Worm (Caenorhabditis elegans) whole organism, mixed stage, embryonic: Measurements from ENCODE around the gene C01G10.1.

Experiments
- M03D4.4 ChIP-seq: sonication (generic microtip); optimal IDR thresholded peaks from 2 replicates; lab custom pipeline; 2017; ENCODE audit warnings: mild to moderate bottlenecking, missing genetic modification characterization, missing compliant biosample characterization
- bed-3 ChIP-seq: fragments of 200-800 bp; sonication (Bioruptor generic); optimal IDR thresholded peaks from 3 replicates; lab custom pipeline; 2018; ENCODE audit warnings: mild to moderate bottlenecking, missing genetic modification characterization, moderate library complexity, missing compliant biosample characterization
- blmp-1 ChIP-seq: fragments of 150-350 bp; optimal IDR thresholded peaks from 2 replicates; lab custom pipeline; 2014; ENCODE audit warnings: missing biosample characterization, missing genetic modification characterization
- ceh-39 ChIP-seq: fragments of 150-350 bp; optimal IDR thresholded peaks from 2 replicates; lab custom pipeline; 2014; ENCODE audit warnings: missing biosample characterization, missing genetic modification characterization
- ceh-43 ChIP-seq: fragments of 200-800 bp; sonication (Bioruptor generic); optimal IDR thresholded peaks from 2 replicates; lab custom pipeline; 2018; ENCODE audit warnings: mild to moderate bottlenecking, missing genetic modification characterization, moderate library complexity, missing compliant biosample characterization
- ceh-83 ChIP-seq: fragments of 200-800 bp; sonication (Bioruptor generic); optimal IDR thresholded peaks from 2 replicates; lab custom pipeline; 2018; ENCODE audit warnings: mild to moderate bottlenecking, missing genetic modification characterization, missing compliant biosample characterization
- ces-1 ChIP-seq: fragments of 150-350 bp; optimal IDR thresholded peaks from 2 replicates; lab custom pipeline; 2014; ENCODE audit warnings: missing biosample characterization, missing genetic modification reagents, missing genetic modification characterization
- cnd-1 ChIP-seq: fragments of 200-800 bp; sonication (Bioruptor generic); optimal IDR thresholded peaks from 2 replicates; lab custom pipeline; 2018; ENCODE audit warnings: mild to moderate bottlenecking, missing genetic modification characterization, missing compliant biosample characterization
- drap-1 ChIP-seq: fragments of 200-800 bp; sonication (Bioruptor generic); optimal IDR thresholded peaks from 3 replicates; lab custom pipeline; 2018; ENCODE audit warnings: mild to moderate bottlenecking, missing genetic modification characterization, missing compliant biosample characterization
- elt-1 ChIP-seq: sonication (generic microtip); optimal IDR thresholded peaks from 2 replicates; lab custom pipeline; 2017; ENCODE audit warnings: missing genetic modification characterization, mild to moderate bottlenecking, missing compliant biosample characterization, antibody characterized with exemption, moderate library complexity, borderline replicate concordance; ENCODE audit not compliant: insufficient read depth
- elt-3 ChIP-seq: fragments of 150-350 bp; optimal IDR thresholded peaks from 2 replicates; lab custom pipeline; 2014; ENCODE audit warnings: missing biosample characterization, missing genetic modification characterization
- flh-1 ChIP-seq: fragments of 200-800 bp; sonication (Bioruptor generic); optimal IDR thresholded peaks from 2 replicates; lab custom pipeline; 2018; ENCODE audit warnings: mild to moderate bottlenecking, missing genetic modification characterization, moderate library complexity, missing compliant biosample characterization
- ham-2 ChIP-seq: fragments of 200-800 bp; sonication (Bioruptor generic); optimal IDR thresholded peaks from 2 replicates; lab custom pipeline; 2018; ENCODE audit warnings: mild to moderate bottlenecking, missing genetic modification characterization, missing compliant biosample characterization
- hlh-1 ChIP-seq: fragments of 150-350 bp; optimal IDR thresholded peaks from 2 replicates; lab custom pipeline; 2014; ENCODE audit warnings: missing biosample characterization, missing genetic modification reagents, missing genetic modification characterization
- lin-13 ChIP-seq: fragments of 150-350 bp; optimal IDR thresholded peaks from 2 replicates; lab custom pipeline; 2014; ENCODE audit warnings: missing biosample characterization, missing genetic modification characterization
- lin-32 ChIP-seq: fragments of 200-800 bp; sonication (Bioruptor generic); optimal IDR thresholded peaks from 2 replicates; lab custom pipeline; 2018; ENCODE audit warnings: mild to moderate bottlenecking, missing genetic modification characterization, missing compliant biosample characterization
- lsy-2 ChIP-seq: fragments of 150-350 bp; optimal IDR thresholded peaks from 2 replicates; lab custom pipeline; 2014; ENCODE audit warnings: missing biosample characterization, missing genetic modification characterization
- mep-1 ChIP-seq: fragments of 150-350 bp; optimal IDR thresholded peaks from 2 replicates; lab custom pipeline; 2017; ENCODE audit warnings: missing biosample characterization, missing genetic modification reagents, missing genetic modification characterization, inconsistent platforms
- mls-2 ChIP-seq: sonication (generic microtip); optimal IDR thresholded peaks from 2 replicates; lab custom pipeline; 2016; ENCODE audit warnings: mild to moderate bottlenecking, missing genetic modification characterization, moderate library complexity, missing compliant biosample characterization
- nhr-12 ChIP-seq: fragments of 150-350 bp; optimal IDR thresholded peaks from 2 replicates; lab custom pipeline; 2014; ENCODE audit warnings: missing biosample characterization, missing genetic modification characterization
- nhr-2 ChIP-seq: fragments of 150-350 bp; optimal IDR thresholded peaks from 2 replicates; lab custom pipeline; 2014; ENCODE audit warnings: missing biosample characterization, missing genetic modification characterization
- nhr-237 ChIP-seq: fragments of 150-350 bp; optimal IDR thresholded peaks from 2 replicates; lab custom pipeline; 2014; ENCODE audit warnings: missing biosample characterization, missing genetic modification characterization
- nhr-28 ChIP-seq: fragments of 150-350 bp; optimal IDR thresholded peaks from 2 replicates; lab custom pipeline; 2014; ENCODE audit warnings: missing biosample characterization, missing genetic modification characterization
- nhr-76 ChIP-seq: sonication (generic microtip); optimal IDR thresholded peaks from 2 replicates; lab custom pipeline; 2017; ENCODE audit warnings: missing biosample characterization, missing genetic modification characterization
- sem-2 ChIP-seq: fragments of 200-800 bp; sonication (Bioruptor generic); optimal IDR thresholded peaks from 2 replicates; lab custom pipeline; 2018; ENCODE audit warnings: mild to moderate bottlenecking, missing genetic modification characterization, missing compliant biosample characterization
- snpc-4 ChIP-seq: fragments of 150-350 bp; optimal IDR thresholded peaks from 2 replicates; lab custom pipeline; 2014; ENCODE audit warnings: missing biosample characterization, missing genetic modification characterization
- sptf-1 ChIP-seq: sonication (generic microtip); optimal IDR thresholded peaks from 2 replicates; lab custom pipeline; 2017; ENCODE audit warnings: mild to moderate bottlenecking, missing genetic modification characterization, moderate library complexity, missing compliant biosample characterization
- tbx-8 ChIP-seq: fragments of 200-800 bp; sonication (Bioruptor generic); optimal IDR thresholded peaks from 2 replicates; lab custom pipeline; 2018; ENCODE audit warnings: mild to moderate bottlenecking, missing genetic modification characterization, moderate library complexity, missing compliant biosample characterization
- unc-39 ChIP-seq: fragments of 150-350 bp; optimal IDR thresholded peaks from 2 replicates; lab custom pipeline; 2014; ENCODE audit warnings: missing biosample characterization, missing genetic modification characterization
- unc-62 ChIP-seq: fragments of 150-350 bp; optimal IDR thresholded peaks from 2 replicates; lab custom pipeline; 2014; ENCODE audit warnings: missing biosample characterization, missing genetic modification reagents, missing genetic modification characterization
- zip-8 ChIP-seq: fragments of 150-350 bp; optimal IDR thresholded peaks from 2 replicates; lab custom pipeline; 2014; ENCODE audit warnings: missing biosample characterization, missing genetic modification characterization
- ztf-11 ChIP-seq: fragments of 150-350 bp; optimal IDR thresholded peaks from 2 replicates; lab custom pipeline; 2014; ENCODE audit warnings: missing biosample characterization, missing genetic modification characterization

Gene C01G10.1

ce11 chrV:15056346-15056839 lies 43.2 kb upstream of the C01G10.1 start:
- TF ChIP-seq elt-1 (no peak), unc-39 (no peak), snpc-4 (tag; lab: Kevin White, UChicago) (no peak)
- TF ChIP-seq, all 35 proteins: peak for 0

ce11 chrV:15057724-15058123 lies 41.8 kb upstream of the C01G10.1 start:
- TF ChIP-seq ces-1 (GFP tag; lab: Kevin White, UChicago) (no peak), bed-3 (GFP tag; lab: Kevin White, UChicago) (no peak), mep-1 (tag; lab: Kevin White, UChicago) (no peak), sptf-1 (tag; lab: Kevin White, UChicago) (no peak), elt-3 (tag; lab: Kevin White, UChicago) (no peak), ceh-83 (GFP tag; lab: Kevin White, UChicago) (no peak), ceh-39 (tag; lab: Kevin White, UChicago) (no peak), nhr-2 (no peak), lsy-2 (tag; lab: Kevin White, UChicago) (no peak), ztf-11 (tag; lab: Kevin White, UChicago) (no peak), blmp-1 (no peak), mls-2 (tag; lab: Kevin White, UChicago) (no peak), ceh-43 (GFP tag; lab: Kevin White, UChicago) (no peak), nhr-237 (no peak)

ce11 chrV:15058423-15058822 lies 41.1 kb upstream of the C01G10.1 start:
- no peak for TF ChIP-seq flh-1 (GFP tag; lab: Kevin White, UChicago)
- no peak for TF ChIP-seq elt-1
- TF ChIP-seq hlh-1 (tag; lab: Kevin White, UChicago): no peak
- no peak for TF ChIP-seq nhr-237
- no peak for TF ChIP-seq zip-8 (tag; lab: Kevin White, UChicago)
- no peak for TF ChIP-seq snpc-4 (tag; lab: Kevin White, UChicago)
- no peak for TF ChIP-seq tbx-8 (GFP tag; lab: Kevin White, UChicago)
- no peak for TF ChIP-seq ham-2 (GFP tag; lab: Kevin White, UChicago)

ce11 chrV:15058965-15059364 lies 40.6 kb upstream of the C01G10.1 start:
- TF ChIP-seq ceh-43 (GFP tag; lab: Kevin White, UChicago) (no peak), nhr-2 (no peak), lin-13 (tag; lab: Kevin White, UChicago) (no peak), hlh-1 (tag; lab: Kevin White, UChicago) (no peak), flh-1 (GFP tag; lab: Kevin White, UChicago) (no peak), bed-3 (GFP tag; lab: Kevin White, UChicago) (no peak), ham-2 (GFP tag; lab: Kevin White, UChicago) (no peak), nhr-12 (no peak), ces-1 (GFP tag; lab: Kevin White, UChicago) (no peak), unc-62 (GFP tag; lab: Kevin White, UChicago) (no peak), ceh-39 (tag; lab: Kevin White, UChicago) (no peak), nhr-237 (no peak), lin-32 (GFP tag; lab: Kevin White, UChicago) (no peak), sptf-1 (tag; lab: Kevin White, UChicago) (no peak), nhr-76 (tag; lab: Kevin White, UChicago) (no peak), sem-2 (GFP tag; lab: Kevin White, UChicago) (no peak), drap-1 (GFP tag; lab: Kevin White, UChicago) (no peak), mep-1 (tag; lab: Kevin White, UChicago) (no peak)

- TF ChIP-seq ceh-39 (tag; lab: Kevin White, UChicago) (no peak), ces-1 (GFP tag; lab: Kevin White, UChicago) (peak; percentile 11), lsy-2 (tag; lab: Kevin White, UChicago) (peak; percentile 12), ceh-43 (GFP tag; lab: Kevin White, UChicago) (no peak), zip-8 (tag; lab: Kevin White, UChicago) (peak; percentile 44)
These were observed 40.0 kb upstream of the C01G10.1 start, which contains the start of the genes mcm-3 and C25D7.15 for ce11 chrV:15059534-15059933. mcm-3 (minus strand) TSS chrV:15059599. C25D7.15 (plus strand) TSS chrV:15059808.

ce11 chrV:15060595-15060994 lies 39.0 kb upstream of the C01G10.1 start:
- TF ChIP-seq unc-62 (GFP tag; lab: Kevin White, UChicago): no peak
- TF ChIP-seq elt-3 (tag; lab: Kevin White, UChicago): no peak
- TF ChIP-seq bed-3 (GFP tag; lab: Kevin White, UChicago): no peak
- TF ChIP-seq cnd-1: no peak
- TF ChIP-seq ztf-11 (tag; lab: Kevin White, UChicago): no peak
- no peak for TF ChIP-seq hlh-1 (tag; lab: Kevin White, UChicago)
- TF ChIP-seq unc-39: no peak
- no peak for TF ChIP-seq sptf-1 (tag; lab: Kevin White, UChicago)
- TF ChIP-seq ceh-83 (GFP tag; lab: Kevin White, UChicago): no peak
- TF ChIP-seq elt-1: no peak
- no peak for TF ChIP-seq ham-2 (GFP tag; lab: Kevin White, UChicago)
- TF ChIP-seq lin-32 (GFP tag; lab: Kevin White, UChicago): no peak
- TF ChIP-seq nhr-28 (tag; lab: Kevin White, UChicago): no peak
- no peak for TF ChIP-seq M03D4.4 (tag; lab: Kevin White, UChicago)
